Worm (Caenorhabditis elegans) whole organism, L4 larva: ENCODE measurements around the gene unc-42.

Experiments
- Y5F2A.4 ChIP-seq: fragments of 200-800 bp; sonication (Bioruptor generic); optimal IDR thresholded peaks from 2 replicates; lab custom pipeline; 2018; ENCODE audit warnings: mild to moderate bottlenecking, missing genetic modification characterization, missing compliant biosample characterization
- aha-1 ChIP-seq: fragments of 150-350 bp; peaks from one replicate; lab custom pipeline; 2014; ENCODE audit warnings: missing biosample characterization, missing genetic modification characterization
- ama-1 ChIP-seq: fragments of 150-350 bp; optimal IDR thresholded peaks from 2 replicates; lab custom pipeline; 2014; ENCODE audit warnings: inconsistent platforms, mixed read lengths
- arid-1 ChIP-seq: fragments of 200-800 bp; sonication (Bioruptor generic); conservative IDR thresholded peaks from 2 replicates; pipeline ENCODE4 v1.3.6; 2022; ENCODE audit warnings: missing genetic modification reagents, missing genetic modification characterization, missing compliant biosample characterization
- ceh-28 ChIP-seq: fragments of 150-350 bp; optimal IDR thresholded peaks from 2 replicates; lab custom pipeline; 2014; ENCODE audit warnings: missing biosample characterization, missing genetic modification reagents, missing genetic modification characterization
- ceh-44 ChIP-seq: fragments of 200-800 bp; sonication (Bioruptor generic); IDR thresholded peaks from 2 replicates; pipeline ENCODE4 v1.3.6; 2022; ENCODE audit warnings: missing genetic modification reagents, missing genetic modification characterization, missing compliant biosample characterization
- ces-1 ChIP-seq: fragments of 150-350 bp; sonication (generic microtip); optimal IDR thresholded peaks from 4 replicates; lab custom pipeline; 2014; ENCODE audit warnings: missing biosample characterization, missing genetic modification reagents, missing genetic modification characterization
- cey-2 ChIP-seq: sonication (generic microtip); optimal IDR thresholded peaks from 3 replicates; lab custom pipeline; 2017; ENCODE audit warnings: missing genetic modification characterization, mild to moderate bottlenecking, missing compliant biosample characterization, antibody characterized with exemption, borderline replicate concordance; ENCODE audit not compliant: insufficient read depth
- ctbp-1 ChIP-seq: fragments of 200-800 bp; sonication (Bioruptor generic); IDR thresholded peaks from 2 replicates; pipeline ENCODE4 v1.3.6; 2022; ENCODE audit warnings: missing genetic modification reagents, missing genetic modification characterization, missing compliant biosample characterization
- dmd-8 ChIP-seq: fragments of 200-800 bp; sonication (Bioruptor generic); IDR thresholded peaks from 2 replicates; pipeline ENCODE4 v1.3.6; 2022; ENCODE audit warnings: missing genetic modification characterization, missing compliant biosample characterization
- dmd-9 ChIP-seq: fragments of 200-800 bp; sonication (Bioruptor generic); IDR thresholded peaks from 2 replicates; pipeline ENCODE4 v1.3.6; 2022; ENCODE audit warnings: missing genetic modification reagents, missing genetic modification characterization, missing compliant biosample characterization
- dpl-1 ChIP-seq: fragments of 150-350 bp; optimal IDR thresholded peaks from 2 replicates; lab custom pipeline; 2014; ENCODE audit warnings: missing biosample characterization, missing genetic modification reagents, missing genetic modification characterization
- duxl-1 ChIP-seq: sonication (generic microtip); optimal IDR thresholded peaks from 2 replicates; lab custom pipeline; 2016; ENCODE audit warnings: mild to moderate bottlenecking, missing genetic modification characterization, moderate library complexity, missing compliant biosample characterization; ENCODE audit not compliant: poor library complexity
- dve-1 ChIP-seq: sonication (generic microtip); optimal IDR thresholded peaks from 2 replicates; lab custom pipeline; 2017; ENCODE audit warnings: antibody characterized with exemption, mild to moderate bottlenecking, missing genetic modification characterization, missing compliant biosample characterization; ENCODE audit not compliant: insufficient read depth
- egl-43 ChIP-seq: fragments of 200-800 bp; sonication (Bioruptor generic); IDR thresholded peaks from 2 replicates; pipeline ENCODE4 v1.3.6; 2022; ENCODE audit warnings: missing genetic modification reagents, missing genetic modification characterization, missing compliant biosample characterization
- fos-1 ChIP-seq: fragments of 150-350 bp; optimal IDR thresholded peaks from 2 replicates; lab custom pipeline; 2014; ENCODE audit warnings: missing biosample characterization, missing genetic modification characterization
- hif-1 ChIP-seq, 2 experiments: sonication (generic microtip); optimal IDR thresholded peaks; 2 replicates each; lab custom pipeline; 2016 to 2017; ENCODE audit warnings: missing compliant biosample characterization in 2 of 2, missing genetic modification characterization in 2 of 2, missing genetic modification reagents in 2 of 2, missing genotype in 2 of 2, mild to moderate bottlenecking in 1 of 2
- jun-1 ChIP-seq: fragments of 150-350 bp; optimal IDR thresholded peaks from 2 replicates; lab custom pipeline; 2014; ENCODE audit warnings: missing biosample characterization, missing genetic modification reagents, missing genetic modification characterization
- lin-38 ChIP-seq: fragments of 200-800 bp; sonication (Bioruptor generic); IDR thresholded peaks from 2 replicates; pipeline ENCODE4 v1.3.6; 2022; ENCODE audit warnings: missing genetic modification reagents, missing genetic modification characterization, missing compliant biosample characterization
- lsy-2 ChIP-seq, 2 experiments: fragments of 150-350 bp in 1 of 2; sonication (generic microtip) in 1 of 2; optimal IDR thresholded peaks; 2 replicates each; lab custom pipeline; 2014 to 2017; ENCODE audit warnings: missing biosample characterization in 2 of 2, missing genetic modification characterization in 2 of 2
- madf-9 ChIP-seq: fragments of 200-800 bp; sonication (Bioruptor generic); conservative IDR thresholded peaks from 2 replicates; pipeline ENCODE4 v1.3.6; 2022; ENCODE audit warnings: missing genetic modification reagents, missing genetic modification characterization, missing compliant biosample characterization
- mes-2 ChIP-seq: sonication (generic microtip); optimal IDR thresholded peaks from 2 replicates; lab custom pipeline; 2016; ENCODE audit warnings: missing genotype, mild to moderate bottlenecking, missing genetic modification characterization, missing compliant biosample characterization; ENCODE audit not compliant: poor library complexity, severe bottlenecking
- nhr-102 ChIP-seq: sonication (generic microtip); optimal IDR thresholded peaks from 2 replicates; lab custom pipeline; 2016; ENCODE audit warnings: mild to moderate bottlenecking, missing genetic modification characterization, moderate library complexity, missing compliant biosample characterization
- nhr-11 ChIP-seq: fragments of 150-350 bp; optimal IDR thresholded peaks from 2 replicates; lab custom pipeline; 2014; ENCODE audit warnings: missing biosample characterization, missing genetic modification characterization
- nhr-111 ChIP-seq: fragments of 200-800 bp; sonication (Bioruptor generic); optimal IDR thresholded peaks from 2 replicates; lab custom pipeline; 2018; ENCODE audit warnings: mild to moderate bottlenecking, missing genetic modification characterization, missing compliant biosample characterization
- nhr-6 ChIP-seq: fragments of 150-350 bp; optimal IDR thresholded peaks from 2 replicates; lab custom pipeline; 2014; ENCODE audit warnings: missing biosample characterization, missing genetic modification characterization
- nhr-76 ChIP-seq: fragments of 150-350 bp; optimal IDR thresholded peaks from 2 replicates; lab custom pipeline; 2014; ENCODE audit warnings: missing biosample characterization, missing genetic modification characterization
- nhr-77 ChIP-seq: fragments of 150-350 bp; optimal IDR thresholded peaks from 2 replicates; lab custom pipeline; 2014; ENCODE audit warnings: missing biosample characterization, missing genetic modification characterization
- php-3 ChIP-seq: fragments of 200-800 bp; sonication (Bioruptor generic); IDR thresholded peaks from 2 replicates; pipeline ENCODE4 v1.3.6; 2022; ENCODE audit warnings: missing genetic modification reagents, missing genetic modification characterization, missing compliant biosample characterization
- pqm-1 ChIP-seq: sonication (generic microtip); optimal IDR thresholded peaks from 2 replicates; lab custom pipeline; 2017; ENCODE audit warnings: missing biosample characterization, missing genetic modification characterization
- saeg-2 ChIP-seq: fragments of 200-800 bp; sonication (Bioruptor generic); IDR thresholded peaks from 2 replicates; pipeline ENCODE4 v1.3.6; 2022; ENCODE audit warnings: missing genetic modification reagents, missing genetic modification characterization, missing compliant biosample characterization
- sdz-12 ChIP-seq: fragments of 200-800 bp; sonication (Bioruptor generic); optimal IDR thresholded peaks from 2 replicates; lab custom pipeline; 2018; ENCODE audit warnings: mild to moderate bottlenecking, missing genetic modification characterization, missing compliant biosample characterization
- snpc-4 ChIP-seq: fragments of 150-350 bp; optimal IDR thresholded peaks from 2 replicates; lab custom pipeline; 2014; ENCODE audit warnings: missing biosample characterization, missing genetic modification characterization
- spr-3 ChIP-seq: fragments of 200-800 bp; sonication (Bioruptor generic); optimal IDR thresholded peaks from 2 replicates; lab custom pipeline; 2018; ENCODE audit warnings: mild to moderate bottlenecking, missing genetic modification characterization, missing compliant biosample characterization
- unc-130 ChIP-seq: sonication (generic microtip); optimal IDR thresholded peaks from 2 replicates; lab custom pipeline; 2016; ENCODE audit warnings: missing genetic modification reagents, missing genetic modification characterization, missing compliant biosample characterization
- unc-62 ChIP-seq, 3 experiments: fragments of 150-350 bp in 1 of 3; sonication (generic microtip); optimal IDR thresholded peaks in 2 of 3; peaks in 1 of 3; 1 replicate in 1 of 3; 2 replicates in 2 of 3; lab custom pipeline; 2014 to 2017; ENCODE audit warnings: missing biosample characterization in 3 of 3, missing genetic modification characterization in 3 of 3, missing genetic modification reagents in 3 of 3, missing genotype in 1 of 3
- vab-7 ChIP-seq: fragments of 200-800 bp; sonication (Bioruptor generic); IDR thresholded peaks from 2 replicates; pipeline ENCODE4 v1.3.6; 2022; ENCODE audit warnings: missing genetic modification reagents, missing genetic modification characterization, missing compliant biosample characterization
- zag-1 ChIP-seq: fragments of 150-350 bp; optimal IDR thresholded peaks from 2 replicates; lab custom pipeline; 2014; ENCODE audit warnings: missing biosample characterization, missing genetic modification characterization
- zfp-2 ChIP-seq: sonication (generic microtip); optimal IDR thresholded peaks from 2 replicates; lab custom pipeline; 2016; ENCODE audit warnings: mild to moderate bottlenecking, missing genetic modification characterization, missing compliant biosample characterization
- ztf-7 ChIP-seq: fragments of 150-350 bp; optimal IDR thresholded peaks from 2 replicates; lab custom pipeline; 2014; ENCODE audit warnings: missing biosample characterization, missing genetic modification characterization

unc-42 gene

DNA sequence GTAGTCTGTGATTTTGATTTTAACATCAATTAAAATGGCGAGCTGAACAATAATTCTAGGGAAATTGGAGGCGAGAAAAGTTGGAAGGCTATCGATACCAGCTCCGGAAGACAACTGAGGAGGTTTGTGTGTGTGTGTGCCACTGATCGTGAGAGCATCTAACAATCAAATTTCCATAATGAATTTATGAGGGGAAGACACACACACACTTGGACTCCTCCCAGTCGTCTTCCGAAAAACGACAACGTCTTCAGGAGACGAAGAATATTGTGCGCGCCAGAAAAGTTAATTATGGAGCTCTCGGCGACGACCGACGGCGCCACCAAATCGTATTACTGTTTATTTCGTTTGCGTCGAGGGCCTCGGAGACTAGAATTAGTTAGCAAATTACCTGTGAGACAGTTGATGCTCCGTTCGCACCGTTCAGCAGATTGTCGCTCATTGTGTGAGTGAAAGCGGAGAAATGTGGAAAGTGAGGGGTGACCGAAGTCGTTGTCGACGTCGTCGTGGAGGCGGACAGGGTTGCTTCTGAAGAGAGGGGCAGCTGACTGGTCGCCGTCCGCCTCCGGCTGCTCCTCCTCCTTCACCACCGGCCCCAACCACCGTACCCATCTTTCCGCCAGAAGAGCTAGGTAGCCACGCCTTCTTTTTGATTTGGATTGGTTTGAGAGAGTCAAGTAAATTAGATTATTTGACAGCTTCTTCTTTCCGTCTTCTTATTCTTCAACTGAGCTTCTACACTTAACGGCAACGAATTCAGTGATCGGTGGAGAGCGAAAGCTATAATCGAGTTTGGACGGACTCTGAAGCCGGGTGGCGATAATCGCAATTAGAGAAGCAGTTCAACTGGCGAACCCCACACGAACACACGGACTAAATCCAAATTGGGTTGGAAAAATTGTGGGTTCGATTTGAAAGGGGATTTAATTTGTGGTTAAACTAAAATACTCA, at the start of gene unc-42 (continued):
- TF ChIP-seq saeg-2 (no peak), dmd-9 (GFP tag; lab: Robert Waterston, UW) (no peak), nhr-111 (GFP tag; lab: Kevin White, UChicago) (no peak), hif-1 (tag; optimal IDR thresholded peaks at IDR 0.05; lab: Kevin White, UChicago) (no peak), lsy-2 (tag; optimal IDR thresholded peaks at IDR 0.05; lab: Kevin White, UChicago) (peak in 1 of 2 experiments; percentile 40), ces-1 (GFP tag; lab: Kevin White, UChicago) (peak; percentile 100), mes-2 (no peak), spr-3 (GFP tag; lab: Kevin White, UChicago) (no peak), duxl-1 (tag; lab: Kevin White, UChicago) (no peak)
- TF ChIP-seq, all 104 proteins: peak for 7

ce11 chrV:9816390-9816789, 47.2 kb upstream of the unc-42 start, which contains the start of gene sru-31:
TSS of gene sru-31 (plus strand) at chrV:9816690.
- TF ChIP-seq nhr-6 (tag; lab: Kevin White, UChicago) (no peak), dve-1 (tag; lab: Kevin White, UChicago) (no peak), ceh-28 (tag; lab: Kevin White, UChicago) (no peak), dpl-1 (no peak)
- TF ChIP-seq, all 104 proteins: peak for 0

DNA sequence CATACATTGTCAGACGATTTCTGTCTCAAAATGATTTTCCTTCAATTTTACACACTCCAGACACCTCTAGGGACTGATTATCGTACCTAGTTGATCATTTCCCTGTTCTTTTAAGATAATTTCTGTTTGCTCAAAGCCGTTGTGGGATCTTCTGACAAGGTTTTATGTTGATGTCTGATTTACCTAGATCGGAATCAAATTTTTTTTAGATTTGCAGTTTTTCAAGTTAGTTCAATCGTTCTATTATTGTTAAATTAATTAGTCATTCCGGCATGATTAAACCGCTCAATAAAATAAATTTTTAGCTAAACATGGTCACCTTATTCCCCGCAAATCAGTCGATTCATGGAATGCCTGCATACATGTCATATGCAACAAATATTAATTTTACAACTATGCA, 44.3 kb upstream of the unc-42 start, which contains the start of gene sru-30:
TSS of gene sru-30 (plus strand) at position 301 of the 400 bp plus-strand sequence.
- no peak for TF ChIP-seq arid-1 (GFP tag; lab: Robert Waterston, UW)
- TF ChIP-seq pqm-1 (tag; lab: Kevin White, UChicago), result no peak
- no peak for TF ChIP-seq nhr-11 (tag; lab: Kevin White, UChicago)
- no peak for TF ChIP-seq unc-62 (GFP tag; optimal IDR thresholded peaks at IDR 0.05 in 1 of 2; lab: Kevin White, UChicago)
- no peak for TF ChIP-seq unc-62 (tag; optimal IDR thresholded peaks at IDR 0.05; lab: Kevin White, UChicago)
- TF ChIP-seq sdz-12 (GFP tag; lab: Kevin White, UChicago), result no peak
- no peak for TF ChIP-seq cey-2 (tag; lab: Kevin White, UChicago)
- TF ChIP-seq dmd-8 (GFP tag; lab: Robert Waterston, UW), result no peak
- no peak for TF ChIP-seq nhr-77 (tag; lab: Kevin White, UChicago)
- no peak for TF ChIP-seq ztf-7
- no peak for TF ChIP-seq dmd-9 (GFP tag; lab: Robert Waterston, UW)

- TF ChIP-seq snpc-4 (tag; lab: Kevin White, UChicago) (no peak), aha-1 (tag; lab: Kevin White, UChicago) (peak; percentile 93), nhr-76 (no peak), lin-38 (GFP tag; lab: Robert Waterston, UW) (no peak), nhr-77 (tag; lab: Kevin White, UChicago) (no peak), madf-9 (GFP tag; lab: Robert Waterston, UW) (no peak), dmd-9 (GFP tag; lab: Robert Waterston, UW) (no peak), fos-1 (no peak)
Measured at ce11 chrV:9812216-9812615, 43.0 kb upstream of the unc-42 start.

DNA sequence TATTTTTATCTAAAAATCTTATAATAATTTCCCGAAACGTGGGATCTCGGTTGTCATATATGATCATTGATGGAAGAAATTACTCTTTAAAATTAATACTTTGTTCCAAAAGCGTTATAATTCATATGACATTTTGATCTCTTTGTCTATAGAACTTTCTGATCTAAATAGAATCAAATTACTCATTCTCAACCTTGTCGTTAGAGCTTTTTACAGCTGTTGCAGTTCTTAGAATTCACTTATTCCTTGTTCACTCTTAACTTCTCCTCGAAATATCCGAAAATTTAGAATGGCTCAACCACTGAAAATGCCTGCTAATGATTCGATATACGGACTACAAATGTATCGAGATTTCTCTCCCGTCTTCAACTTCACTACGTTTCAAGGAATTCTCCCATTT, 42.0 kb upstream of the unc-42 start, which contains the start of gene sru-29:
TSS of gene sru-29 (plus strand) at position 301 of the 400 bp plus-strand sequence.
- TF ChIP-seq pqm-1 (tag; lab: Kevin White, UChicago), result no peak
- no peak for TF ChIP-seq lin-38 (GFP tag; lab: Robert Waterston, UW)
- no peak for TF ChIP-seq zfp-2 (tag; lab: Kevin White, UChicago)
- TF ChIP-seq ceh-44 (GFP tag; lab: Robert Waterston, UW), result no peak
- no peak for TF ChIP-seq jun-1 (tag; lab: Kevin White, UChicago)
- TF ChIP-seq madf-9 (GFP tag; lab: Robert Waterston, UW), result no peak
- no peak for TF ChIP-seq egl-43 (GFP tag; lab: Robert Waterston, UW)
- no peak for TF ChIP-seq vab-7
- no peak for TF ChIP-seq cey-2 (tag; lab: Kevin White, UChicago)
- no peak for TF ChIP-seq zag-1 (tag; lab: Kevin White, UChicago)
- no peak for TF ChIP-seq Y5F2A.4 (GFP tag; lab: Kevin White, UChicago)
- no peak for TF ChIP-seq nhr-102 (tag; lab: Kevin White, UChicago)
- TF ChIP-seq nhr-11 (tag; lab: Kevin White, UChicago), result no peak
- TF ChIP-seq php-3 (GFP tag; lab: Robert Waterston, UW), result no peak
- TF ChIP-seq ama-1 (lab: Kevin White, UChicago), result no peak
- TF ChIP-seq ctbp-1 (GFP tag; lab: Robert Waterston, UW), result no peak
- no peak for TF ChIP-seq sdz-12 (GFP tag; lab: Kevin White, UChicago)
- no peak for TF ChIP-seq unc-130
